Fruit fly (Drosophila melanogaster) whole organism, embryonic: ENCODE data around the gene Bicra.

Experiments used
- Bgb ChIP-seq: fragments of 200-800 bp; sonication (Bioruptor generic); IDR thresholded peaks from 2 replicates; pipeline ENCODE4 v1.3.6; 2022; ENCODE audit warnings: missing biosample characterization, missing genetic modification characterization; ENCODE audit not compliant: partially characterized antibody
- CG11093 ChIP-seq: fragments of 200-800 bp; sonication (Bioruptor generic); IDR thresholded peaks from 3 replicates; pipeline ENCODE4 v1.3.6; 2022; ENCODE audit warnings: missing biosample characterization, missing genetic modification characterization
- CG11504 ChIP-seq: fragments of 200-800 bp; sonication (Bioruptor generic); optimal IDR thresholded peaks from 3 replicates; lab custom pipeline; 2019; ENCODE audit warnings: missing biosample characterization, mild to moderate bottlenecking, missing genetic modification characterization, moderate library complexity
- CG12104 ChIP-seq: fragments of 200-800 bp; sonication (Bioruptor generic); optimal IDR thresholded peaks from 3 replicates; lab custom pipeline; 2016; ENCODE audit warnings: missing biosample characterization, missing genetic modification characterization
- CG12299 ChIP-seq: fragments of 200-800 bp; sonication (Bioruptor generic); optimal IDR thresholded peaks from 2 replicates; lab custom pipeline; 2018; ENCODE audit warnings: missing biosample characterization, mild to moderate bottlenecking, missing genetic modification characterization
- CG12744 ChIP-seq: fragments of 200-800 bp; sonication (Bioruptor generic); optimal IDR thresholded peaks from 2 replicates; lab custom pipeline; 2016; ENCODE audit warnings: missing biosample characterization, missing genetic modification characterization
- CG12769 ChIP-seq: fragments of 200-800 bp; sonication (Bioruptor generic); optimal IDR thresholded peaks from 2 replicates; lab custom pipeline; 2019; ENCODE audit warnings: missing biosample characterization, mild to moderate bottlenecking, missing genetic modification characterization, moderate library complexity
- CG13123 ChIP-seq: fragments of 200-800 bp; sonication (Bioruptor generic); optimal IDR thresholded peaks from 2 replicates; lab custom pipeline; 2016; ENCODE audit warnings: missing biosample characterization, missing genetic modification characterization
- CG14860 ChIP-seq: fragments of 200-800 bp; sonication (Bioruptor generic); IDR thresholded peaks from 3 replicates; pipeline ENCODE4 v1.3.6; 2022; ENCODE audit warnings: missing biosample characterization, missing genetic modification characterization; ENCODE audit not compliant: partially characterized antibody
- CG15073 ChIP-seq: fragments of 200-800 bp; sonication (Bioruptor generic); optimal IDR thresholded peaks from 2 replicates; lab custom pipeline; 2016; ENCODE audit warnings: missing biosample characterization, missing genetic modification characterization
- CG17912 ChIP-seq: fragments of 200-800 bp; sonication (Bioruptor generic); optimal IDR thresholded peaks from 2 replicates; lab custom pipeline; 2018; ENCODE audit warnings: missing biosample characterization, mild to moderate bottlenecking, missing genetic modification characterization
- CG18476 ChIP-seq: fragments of 200-800 bp; sonication (Bioruptor generic); optimal IDR thresholded peaks from 2 replicates; lab custom pipeline; 2016; ENCODE audit warnings: missing biosample characterization, mild to moderate bottlenecking, missing genetic modification characterization
- CG2678 ChIP-seq: fragments of 200-800 bp; sonication (Bioruptor generic); optimal IDR thresholded peaks from 3 replicates; lab custom pipeline; 2019; ENCODE audit warnings: missing biosample characterization, mild to moderate bottlenecking, missing genetic modification characterization, moderate library complexity
- CG3726 ChIP-seq: fragments of 200-800 bp; sonication (Bioruptor generic); IDR thresholded peaks from 3 replicates; pipeline ENCODE4, ENCODE4 v1.3.6; 2022; ENCODE audit warnings: missing biosample characterization, missing genetic modification characterization
- CG4328 ChIP-seq: fragments of 200-800 bp; sonication (Bioruptor generic); optimal IDR thresholded peaks from 3 replicates; lab custom pipeline; 2017; ENCODE audit warnings: missing biosample characterization, missing genetic modification reagents, missing genetic modification characterization
- CG6854 ChIP-seq: fragments of 200-800 bp; sonication (Bioruptor generic); optimal IDR thresholded peaks from 3 replicates; lab custom pipeline; 2017; ENCODE audit warnings: missing biosample characterization, mild to moderate bottlenecking, missing genetic modification characterization
- CG8359 ChIP-seq: fragments of 200-800 bp; sonication (Bioruptor generic); optimal IDR thresholded peaks from 2 replicates; lab custom pipeline; 2017; ENCODE audit warnings: missing biosample characterization, mild to moderate bottlenecking, missing genetic modification characterization, borderline replicate concordance
- CG9437 ChIP-seq: fragments of 200-800 bp; sonication (Bioruptor generic); optimal IDR thresholded peaks from 2 replicates; lab custom pipeline; 2018; ENCODE audit warnings: missing biosample characterization, mild to moderate bottlenecking, missing genetic modification characterization
- CTCF ChIP-seq: fragments of 200-800 bp; sonication (Bioruptor generic); optimal IDR thresholded peaks from 2 replicates; lab custom pipeline; 2017; ENCODE audit warnings: missing biosample characterization, mild to moderate bottlenecking, missing genetic modification characterization, moderate library complexity
- CoRest ChIP-seq: fragments of 200-800 bp; sonication (Bioruptor generic); optimal IDR thresholded peaks from 3 replicates; lab custom pipeline; 2018; ENCODE audit warnings: missing biosample characterization, mild to moderate bottlenecking, missing genetic modification characterization, moderate library complexity
- D19B ChIP-seq: fragments of 200-800 bp; sonication (Bioruptor generic); optimal IDR thresholded peaks from 2 replicates; lab custom pipeline; 2017; ENCODE audit warnings: missing biosample characterization, mild to moderate bottlenecking, missing genetic modification characterization
- H2.0 ChIP-seq: fragments of 200-800 bp; sonication (Bioruptor generic); IDR thresholded peaks from 2 replicates; pipeline ENCODE4 v1.3.6; 2022; ENCODE audit warnings: missing biosample characterization, missing genetic modification characterization
- HLHmδ ChIP-seq: fragments of 200-800 bp; sonication (Bioruptor generic); optimal IDR thresholded peaks from 2 replicates; lab custom pipeline; 2018; ENCODE audit warnings: missing biosample characterization, mild to moderate bottlenecking, missing genetic modification characterization, moderate library complexity
- Hr3 ChIP-seq: fragments of 200-800 bp; sonication (Bioruptor generic); optimal IDR thresholded peaks from 3 replicates; lab custom pipeline; 2016; ENCODE audit warnings: missing biosample characterization, missing genetic modification characterization
- Hr39 ChIP-seq: fragments of >200 bp; optimal IDR thresholded peaks from 2 replicates; lab custom pipeline; 2017
- Kr ChIP-seq: fragments of 200-800 bp; sonication (Bioruptor generic); optimal IDR thresholded peaks from 2 replicates; lab custom pipeline; 2017; ENCODE audit warnings: missing biosample characterization, mild to moderate bottlenecking, missing genetic modification characterization
- Mes4 ChIP-seq: fragments of 200-800 bp; sonication (Bioruptor generic); optimal IDR thresholded peaks from 2 replicates; lab custom pipeline; 2016; ENCODE audit warnings: missing biosample characterization, missing genetic modification characterization
- NK7.1 ChIP-seq: fragments of 200-800 bp; sonication (Bioruptor generic); optimal IDR thresholded peaks from 3 replicates; lab custom pipeline; 2016; ENCODE audit warnings: missing biosample characterization, missing genetic modification characterization
- PHDP ChIP-seq: fragments of 200-800 bp; sonication (Bioruptor generic); optimal IDR thresholded peaks from 3 replicates; lab custom pipeline; 2018; ENCODE audit warnings: missing biosample characterization, mild to moderate bottlenecking, missing genetic modification characterization, moderate library complexity
- Rfx ChIP-seq: fragments of 200-800 bp; sonication (Bioruptor generic); IDR thresholded peaks from 2 replicates; pipeline ENCODE4 v1.3.6; 2022; ENCODE audit warnings: missing biosample characterization, missing genetic modification characterization
- Side ChIP-seq: fragments of 200-800 bp; sonication (Bioruptor generic); optimal IDR thresholded peaks from 2 replicates; lab custom pipeline; 2016; ENCODE audit warnings: missing biosample characterization, missing genetic modification characterization
- Stat92E ChIP-seq, 3 experiments: fragments of >200 bp in 2 of 3; fragments of 200-800 bp in 1 of 3; sonication (Bioruptor generic) in 1 of 3; optimal IDR thresholded peaks; 2 replicates each; lab custom pipeline; 2017 to 2019; ENCODE audit warnings: missing biosample characterization in 3 of 3, missing genetic modification characterization in 3 of 3, mild to moderate bottlenecking in 1 of 3, moderate library complexity in 1 of 3
- TFAM ChIP-seq: fragments of 200-800 bp; sonication (Bioruptor generic); optimal IDR thresholded peaks from 2 replicates; lab custom pipeline; 2017; ENCODE audit warnings: missing biosample characterization, missing genetic modification characterization, inconsistent platforms
- Xrp1 ChIP-seq: fragments of 200-800 bp; sonication (Bioruptor generic); IDR thresholded peaks from 2 replicates; pipeline ENCODE4 v1.3.6; 2022; ENCODE audit warnings: missing biosample characterization, missing genetic modification characterization
- aop ChIP-seq: fragments of 200-800 bp; sonication (Bioruptor generic); IDR thresholded peaks from 2 replicates; pipeline ENCODE4 v1.3.6; 2022; ENCODE audit warnings: missing biosample characterization, missing genetic modification characterization
- bsh ChIP-seq, 2 experiments: fragments of 200-800 bp; sonication (Bioruptor generic); optimal IDR thresholded peaks; 2 replicates each; lab custom pipeline; 2017 to 2018; ENCODE audit warnings: mild to moderate bottlenecking in 2 of 2, missing biosample characterization in 2 of 2, missing genetic modification characterization in 2 of 2, moderate library complexity in 1 of 2
- cato ChIP-seq: fragments of 200-800 bp; sonication (Bioruptor generic); optimal IDR thresholded peaks from 2 replicates; lab custom pipeline; 2016; ENCODE audit warnings: missing biosample characterization, missing genetic modification characterization, borderline replicate concordance
- crol ChIP-seq: fragments of 200-800 bp; sonication (Bioruptor generic); IDR thresholded peaks from 2 replicates; pipeline ENCODE4 v1.3.6; 2022; ENCODE audit warnings: missing biosample characterization, missing genetic modification characterization
- esg ChIP-seq: fragments of 200-800 bp; sonication (Bioruptor generic); conservative IDR thresholded peaks from 2 replicates; pipeline ENCODE4 v1.3.6; 2022; ENCODE audit warnings: missing biosample characterization, missing genetic modification characterization
- ewg ChIP-seq: fragments of 200-800 bp; sonication (Bioruptor generic); optimal IDR thresholded peaks from 3 replicates; lab custom pipeline; 2017; ENCODE audit warnings: mild to moderate bottlenecking, missing biosample characterization, missing genetic modification reagents, missing genetic modification characterization
- knrl ChIP-seq: fragments of 200-800 bp; sonication (Bioruptor generic); IDR thresholded peaks from 3 replicates; pipeline ENCODE4 v1.3.6; 2022; ENCODE audit warnings: missing biosample characterization, missing genetic modification characterization; ENCODE audit not compliant: partially characterized antibody
- lilli ChIP-seq: fragments of 200-800 bp; sonication (Bioruptor generic); optimal IDR thresholded peaks from 3 replicates; lab custom pipeline; 2016; ENCODE audit warnings: missing biosample characterization, missing genetic modification characterization
- pros ChIP-seq: fragments of 200-800 bp; sonication (Bioruptor generic); optimal IDR thresholded peaks from 3 replicates; lab custom pipeline; 2019; ENCODE audit warnings: missing biosample characterization, mild to moderate bottlenecking, missing genetic modification characterization, moderate library complexity
- pum ChIP-seq: fragments of 200-800 bp; sonication (Bioruptor generic); optimal IDR thresholded peaks from 2 replicates; lab custom pipeline; 2016; ENCODE audit warnings: missing biosample characterization, missing genetic modification characterization
- ro ChIP-seq: fragments of 200-800 bp; sonication (Bioruptor generic); IDR thresholded peaks from 2 replicates; pipeline ENCODE4 v1.3.6; 2022; ENCODE audit warnings: missing biosample characterization, missing genetic modification characterization
- scrt ChIP-seq: fragments of 200-800 bp; sonication (Bioruptor generic); optimal IDR thresholded peaks from 2 replicates; lab custom pipeline; 2018; ENCODE audit warnings: missing biosample characterization, mild to moderate bottlenecking, missing genetic modification characterization, moderate library complexity
- sd ChIP-seq: fragments of 200-800 bp; sonication (Bioruptor generic); optimal IDR thresholded peaks from 3 replicates; lab custom pipeline; 2018; ENCODE audit warnings: missing biosample characterization, mild to moderate bottlenecking, missing genetic modification characterization, moderate library complexity
- slbo ChIP-seq: fragments of 200-800 bp; sonication (Bioruptor generic); IDR thresholded peaks from 2 replicates; pipeline ENCODE4 v1.3.6; 2022; ENCODE audit warnings: missing biosample characterization, missing genetic modification characterization
- slou ChIP-seq: fragments of 200-800 bp; sonication (Bioruptor generic); optimal IDR thresholded peaks from 3 replicates; lab custom pipeline; 2016; ENCODE audit warnings: missing biosample characterization, missing genetic modification characterization
- sob ChIP-seq: fragments of 200-800 bp; sonication (Bioruptor generic); IDR thresholded peaks from 2 replicates; pipeline ENCODE4 v1.3.6; 2022; ENCODE audit warnings: missing biosample characterization, missing genetic modification characterization

The Bicra gene

DNA sequence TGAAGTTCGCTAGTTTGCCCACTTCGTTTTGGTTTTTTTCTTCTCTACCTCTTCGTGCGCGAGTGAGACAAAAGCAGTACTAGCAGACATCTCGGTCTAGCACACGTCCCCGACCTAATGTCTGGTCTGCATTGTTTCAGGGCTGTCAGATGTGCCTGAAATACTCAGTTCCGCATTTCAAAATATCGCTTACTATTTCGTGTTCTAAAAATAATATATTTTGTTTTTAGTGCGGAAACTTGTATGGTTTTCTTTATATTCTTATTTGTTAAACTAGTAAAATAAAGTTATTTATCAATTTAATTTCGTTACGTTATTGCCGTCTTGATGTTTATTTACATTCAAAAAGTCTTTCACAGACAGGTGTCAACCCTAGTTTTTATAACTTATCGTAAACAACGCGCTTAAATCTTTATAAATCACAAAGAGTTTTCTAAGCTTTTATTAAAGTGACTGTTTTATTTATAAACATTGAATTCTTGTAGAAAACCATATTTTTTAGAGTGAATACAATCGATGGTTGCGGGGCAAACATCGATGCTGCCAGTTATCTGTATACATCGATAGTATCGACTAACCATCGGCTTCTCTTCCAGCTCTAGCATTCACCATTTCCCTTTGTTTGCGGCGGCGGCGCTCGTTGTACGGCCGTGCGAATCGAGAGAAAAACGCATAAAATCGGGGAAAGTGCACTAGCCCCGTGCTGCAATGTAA is 524 bp downstream of the Bicra start (continued):
- TF ChIP-seq Hr3 (GFP tag; lab: Kevin White, UChicago), result peak; percentile 68
- TF ChIP-seq CG12769, result peak; percentile 61
- TF ChIP-seq Stat92E (GFP tag; optimal IDR thresholded peaks at IDR 0.05; lab: Kevin White, UChicago), result no peak
- TF ChIP-seq CTCF (GFP tag; lab: Kevin White, UChicago), result no peak
- no peak for TF ChIP-seq cato
- peak; percentile 73 for TF ChIP-seq CG18476
- TF ChIP-seq PHDP (tag; lab: Kevin White, UChicago), result peak; percentile 82
- no peak for TF ChIP-seq CG3726 (GFP tag; lab: Robert Waterston, UW)
- peak; percentile 85 for TF ChIP-seq CG11504 (tag; lab: Kevin White, UChicago)
- TF ChIP-seq NK7.1 (GFP tag; lab: Kevin White, UChicago), result peak; percentile 22
- TF ChIP-seq CG17912 (GFP tag; lab: Kevin White, UChicago), result no peak
- TF ChIP-seq Kr (GFP tag; lab: Kevin White, UChicago), result no peak
- no peak for TF ChIP-seq slou (GFP tag; lab: Kevin White, UChicago)
- TF ChIP-seq CG11093 (GFP tag; lab: Robert Waterston, UW), result no peak
- TF ChIP-seq pum (GFP tag; lab: Kevin White, UChicago), result no peak
- TF ChIP-seq slbo, result no peak
- peak; percentile 70 for TF ChIP-seq D19B (GFP tag; lab: Kevin White, UChicago)
- peak; percentile 72 for TF ChIP-seq lilli (GFP tag; lab: Kevin White, UChicago)
- peak; percentile 12 for TF ChIP-seq ewg
- no peak for TF ChIP-seq sob
- no peak for TF ChIP-seq Bgb (GFP tag; lab: Robert Waterston, UW)
- TF ChIP-seq CG13123, result no peak
- TF ChIP-seq CG4328, result peak; percentile 70
- TF ChIP-seq TFAM (GFP tag; lab: Kevin White, UChicago), result no peak
- no peak for TF ChIP-seq H2.0
- TF ChIP-seq bsh (GFP tag; optimal IDR thresholded peaks at IDR 0.05; lab: Kevin White, UChicago), result peak in 1 of 2 experiments; percentile 73
- TF ChIP-seq Side (GFP tag; lab: Kevin White, UChicago), result peak; percentile 21
- TF ChIP-seq pros (GFP tag; lab: Kevin White, UChicago), result no peak
- TF ChIP-seq aop (GFP tag; lab: Robert Waterston, UW), result no peak
- peak; percentile 89 for TF ChIP-seq CG2678 (tag; lab: Kevin White, UChicago)
- TF ChIP-seq CG6854, result no peak
- TF ChIP-seq CG15073 (GFP tag; lab: Kevin White, UChicago), result no peak
- no peak for TF ChIP-seq Rfx (GFP tag; lab: Robert Waterston, UW)
- peak; percentile 81 for TF ChIP-seq CG9437 (GFP tag; lab: Kevin White, UChicago)
- peak; percentile 63 for TF ChIP-seq CG12104 (GFP tag; lab: Kevin White, UChicago)
- no peak for TF ChIP-seq Xrp1
- peak; percentile 31 for TF ChIP-seq HLHmδ (GFP tag; lab: Kevin White, UChicago)
- no peak for TF ChIP-seq knrl (GFP tag; lab: Robert Waterston, UW)
- TF ChIP-seq crol (GFP tag; lab: Robert Waterston, UW), result no peak
- TF ChIP-seq ro (GFP tag; lab: Robert Waterston, UW), result no peak
- TF ChIP-seq scrt (GFP tag; lab: Kevin White, UChicago), result no peak
- no peak for TF ChIP-seq CG14860 (GFP tag; lab: Robert Waterston, UW)
- TF ChIP-seq Hr39 (lab: Kevin White, UChicago), result no peak
- peak; percentile 88 for TF ChIP-seq CoRest (tag; lab: Kevin White, UChicago)
- peak; percentile 2 for TF ChIP-seq CG12744 (GFP tag; lab: Kevin White, UChicago)
- no peak for TF ChIP-seq esg (GFP tag; lab: Robert Waterston, UW)
- TF ChIP-seq sd (tag; lab: Kevin White, UChicago), result no peak
- peak; percentile 5 for TF ChIP-seq Mes4
- TF ChIP-seq CG12299, result peak; percentile 66
- TF ChIP-seq CG8359 (GFP tag; lab: Kevin White, UChicago), result peak; percentile 4
